Worm (Caenorhabditis elegans): Measurements from ENCODE around the gene lin-12.
A peak's percentile ranks its signal among the peaks of the same experiment; 100 is the strongest.

Gene lin-12

DNA sequence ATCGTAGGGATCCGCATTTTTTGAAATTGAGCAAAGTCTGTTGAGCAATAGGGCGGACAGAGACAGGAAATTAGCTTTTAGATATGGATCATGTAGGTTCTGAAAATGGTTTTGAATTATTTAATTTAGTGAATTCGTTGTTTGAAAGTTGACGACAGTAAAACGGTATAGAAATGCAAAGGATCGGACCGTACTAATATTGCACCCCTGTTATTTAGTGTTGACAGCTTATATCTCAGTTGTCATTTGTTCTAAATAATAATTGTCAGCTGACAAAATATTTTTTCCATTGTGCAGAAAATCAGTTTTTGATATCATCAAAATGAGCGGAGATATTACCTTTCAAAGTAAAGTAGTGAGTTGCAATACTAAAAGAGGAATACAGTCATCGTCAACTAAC lies at the start of gene lin-12:
TSS of gene lin-12 (minus strand) at position 101 of the 400 bp plus-strand sequence.
- TF ChIP-seq efl-1 (optimal IDR thresholded peaks at IDR 0.05) (no peak), efl-1 (GFP tag; optimal IDR thresholded peaks at IDR 0.05 in 1 of 2) (peak in 1 of 2 experiments; percentile 64), lsy-2 (tag; optimal IDR thresholded peaks at IDR 0.05) (no peak)

ce11 chrIII:9118921-9119606 lies 47.8 kb upstream of the lin-12 start, which contains the start of gene ced-11:
Gene ced-11 (plus strand): TSS chrIII:9119556.
- TF ChIP-seq pag-3 (tag; optimal IDR thresholded peaks at IDR 0.05; ENCODE audit: borderline replicate concordance, insufficient read depth) (peak; percentile 90), blmp-1 (tag; optimal IDR thresholded peaks at IDR 0.05) (peak; percentile 23), ceh-63 (GFP tag; optimal IDR thresholded peaks at IDR 0.05) (no peak), efl-3 (GFP tag; optimal IDR thresholded peaks at IDR 0.05) (no peak), pqm-1 (tag; optimal IDR thresholded peaks at IDR 0.05) (no peak), xbp-1 (tag; optimal IDR thresholded peaks at IDR 0.05) (no peak), nhr-85 (tag) (peak; percentile 49), grh-1 (GFP tag; IDR thresholded peaks at IDR 0.05) (peak; percentile 66), nhr-90 (tag; optimal IDR thresholded peaks at IDR 0.05; ENCODE audit: poor library complexity) (peak; percentile 5), egl-13 (tag; optimal IDR thresholded peaks at IDR 0.05) (no peak), unc-130 (tag; optimal IDR thresholded peaks at IDR 0.05) (peak; percentile 37), tbx-2 (tag; optimal IDR thresholded peaks at IDR 0.05) (peak; percentile 49), elt-3 (tag; optimal IDR thresholded peaks at IDR 0.05) (peak in 5 of 6 experiments; percentile 25 to 81 (median 66)), irx-1 (tag; optimal IDR thresholded peaks at IDR 0.05) (no peak), lin-35 (GFP tag; optimal IDR thresholded peaks at IDR 0.05) (peak in 1 of 2 experiments; percentile 20), lin-14 (GFP tag; optimal IDR thresholded peaks at IDR 0.05) (peak; percentile 71), ceh-90 (tag; optimal IDR thresholded peaks at IDR 0.05) (no peak)

DNA sequence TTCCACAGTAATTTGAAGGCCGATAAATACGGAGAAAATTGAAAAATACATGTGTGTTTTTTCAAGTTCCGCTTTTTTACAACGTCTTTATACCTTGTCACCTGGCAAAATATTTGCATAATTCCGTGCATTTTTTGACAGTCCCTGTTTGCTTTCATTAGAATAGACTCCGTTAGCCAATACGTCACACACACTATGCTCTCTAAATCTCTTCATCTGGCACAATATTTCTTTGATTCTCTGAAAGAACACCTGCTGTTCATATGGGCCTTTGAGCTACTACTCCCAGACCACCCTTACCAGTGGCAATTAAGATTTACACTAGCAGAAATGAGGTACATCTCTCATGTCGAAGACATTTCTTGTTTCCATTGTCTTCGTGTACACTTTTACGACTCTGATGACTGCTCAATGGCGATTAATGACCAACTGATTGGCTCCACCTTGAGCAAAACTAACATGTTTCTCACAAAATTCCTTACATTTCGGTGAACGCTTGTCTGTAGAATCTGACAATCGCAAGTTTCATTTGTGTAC lies 47.1 kb upstream of the lin-12 start, which contains the start of gene grl-11:
TSS of gene grl-11 (minus strand) at position 51 of the 537 bp plus-strand sequence.
- TF ChIP-seq rnt-1 (tag; optimal IDR thresholded peaks at IDR 0.05) (peak; percentile 36), nhr-47 (tag; optimal IDR thresholded peaks at IDR 0.05) (no peak)

DNA sequence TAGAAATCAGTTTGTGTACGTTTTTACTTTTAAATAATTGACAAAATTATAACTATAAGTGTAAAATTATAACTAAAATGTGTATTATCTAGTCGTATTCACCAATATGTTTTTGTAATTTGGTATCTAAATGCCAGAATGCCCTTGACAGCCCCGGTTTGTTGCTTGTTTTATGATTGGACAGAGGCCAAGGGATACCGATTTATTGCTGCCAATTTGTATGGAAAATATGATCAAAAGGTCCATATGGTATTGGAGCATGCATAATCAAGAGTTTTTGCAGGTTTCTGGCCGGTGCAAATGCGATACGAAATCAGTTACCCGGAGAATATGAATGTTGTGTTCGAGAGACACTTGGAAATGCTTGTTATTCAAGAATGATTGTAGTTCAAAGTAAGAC lies 44.5 kb upstream of the lin-12 start:
- TF ChIP-seq ceh-8 (GFP tag; optimal IDR thresholded peaks at IDR 0.05): no peak
- TF ChIP-seq fkh-10 (GFP tag; optimal IDR thresholded peaks at IDR 0.05): no peak
- TF ChIP-seq lin-15B (tag; optimal IDR thresholded peaks at IDR 0.05): no peak
- TF ChIP-seq unc-130 (tag; optimal IDR thresholded peaks at IDR 0.05): no peak
- no peak for TF ChIP-seq mab-9 (GFP tag; IDR thresholded peaks at IDR 0.05)
- no peak for TF ChIP-seq dsc-1 (tag; optimal IDR thresholded peaks at IDR 0.05)
- TF ChIP-seq ceh-63 (GFP tag; optimal IDR thresholded peaks at IDR 0.05): no peak
- no peak for TF ChIP-seq mdl-1 (tag; optimal IDR thresholded peaks at IDR 0.05)

ce11 chrIII:9114649-9115048 lies 43.4 kb upstream of the lin-12 start, which contains the start of gene ZK512.1:
Gene ZK512.1 (plus strand): TSS chrIII:9114949.
- TF ChIP-seq efl-1 (optimal IDR thresholded peaks at IDR 0.05): no peak
- TF ChIP-seq efl-1 (GFP tag; optimal IDR thresholded peaks at IDR 0.05 in 1 of 2): peak in 1 of 2 experiments; percentile 65
- no peak for TF ChIP-seq ama-1 (optimal IDR thresholded peaks at IDR 0.05)

ce11 chrIII:9114076-9114475 lies 42.8 kb upstream of the lin-12 start:
- TF ChIP-seq sup-37 (GFP tag; optimal IDR thresholded peaks at IDR 0.05) (no peak), nhr-20 (tag; optimal IDR thresholded peaks at IDR 0.05) (no peak), tlp-1 (tag; optimal IDR thresholded peaks at IDR 0.05) (no peak), blmp-1 (tag; optimal IDR thresholded peaks at IDR 0.05) (peak; percentile 0)
